Worm (Caenorhabditis elegans) whole organism, midembryonic: ENCODE measurements around the gene emc-5.

Experiments used
- T22C8.4 ChIP-seq: fragments of 200-800 bp; sonication (Bioruptor generic); IDR thresholded peaks from 2 replicates; pipeline ENCODE4 v1.3.6; 2022; ENCODE audit warnings: missing genetic modification characterization, missing compliant biosample characterization
- cog-1 ChIP-seq: sonication (generic microtip); optimal IDR thresholded peaks from 2 replicates; lab custom pipeline; 2016; ENCODE audit warnings: missing genetic modification characterization, missing compliant biosample characterization
- flt-1 ChIP-seq: fragments of 200-800 bp; sonication (Bioruptor generic); IDR thresholded peaks from 2 replicates; pipeline ENCODE4 v1.3.6; 2022; ENCODE audit warnings: missing genetic modification characterization, missing compliant biosample characterization
- klf-2 ChIP-seq: fragments of 200-800 bp; sonication (Bioruptor generic); conservative IDR thresholded peaks from 2 replicates; pipeline ENCODE4 v1.3.6; 2022; ENCODE audit warnings: missing genetic modification reagents, missing genetic modification characterization, missing compliant biosample characterization
- med-1 ChIP-seq: sonication (generic microtip); optimal IDR thresholded peaks from 2 replicates; lab custom pipeline; 2017; ENCODE audit warnings: missing genetic modification characterization, mild to moderate bottlenecking, missing compliant biosample characterization, antibody characterized with exemption, missing genetic modification reagents; ENCODE audit not compliant: insufficient read depth
- ref-1 ChIP-seq: fragments of 200-800 bp; sonication (Bioruptor generic); conservative IDR thresholded peaks from 2 replicates; pipeline ENCODE4 v1.3.6; 2022; ENCODE audit warnings: missing genetic modification reagents, missing genetic modification characterization, missing compliant biosample characterization
- tab-1 ChIP-seq: fragments of 200-800 bp; sonication (Bioruptor generic); IDR thresholded peaks from 2 replicates; pipeline ENCODE4 v1.3.6; 2022; ENCODE audit warnings: missing genetic modification characterization, missing compliant biosample characterization
- ztf-23 ChIP-seq: fragments of 200-800 bp; sonication (Bioruptor generic); IDR thresholded peaks from 2 replicates; pipeline ENCODE4 v1.3.6; 2022; ENCODE audit warnings: missing genetic modification reagents, missing genetic modification characterization, missing compliant biosample characterization
- ztf-29 ChIP-seq: fragments of 200-800 bp; sonication (Bioruptor generic); IDR thresholded peaks from 2 replicates; pipeline ENCODE4 v1.3.6; 2022; ENCODE audit warnings: missing genetic modification reagents, missing genetic modification characterization, missing compliant biosample characterization

Gene emc-5

DNA sequence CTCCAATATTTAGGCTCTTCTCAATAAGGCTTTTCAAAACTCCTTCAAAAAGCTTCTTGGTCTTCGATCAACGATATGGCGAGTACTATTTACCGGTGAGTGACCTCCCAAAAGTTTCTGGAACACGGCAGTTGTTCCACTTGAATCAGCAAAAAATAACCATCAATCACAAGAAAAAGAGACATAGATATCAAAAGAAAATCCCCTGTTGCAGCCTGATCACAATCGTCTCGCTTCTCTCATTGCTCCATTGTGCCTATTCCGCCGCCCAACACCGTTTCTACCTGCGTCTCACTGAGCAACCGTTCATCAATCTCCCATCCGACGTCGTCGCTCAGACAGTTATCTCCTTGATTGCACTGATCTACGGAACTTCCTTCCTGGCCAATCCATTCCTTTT is at the start of gene emc-5:
Gene emc-5, plus strand, starts transcription at position 14 of the 400 bp plus-strand sequence.
- no peak for TF ChIP-seq flt-1
- TF ChIP-seq ztf-29 (GFP tag; lab: Robert Waterston, UW) = no peak
- TF ChIP-seq ref-1 = no peak
- no peak for TF ChIP-seq med-1

DNA sequence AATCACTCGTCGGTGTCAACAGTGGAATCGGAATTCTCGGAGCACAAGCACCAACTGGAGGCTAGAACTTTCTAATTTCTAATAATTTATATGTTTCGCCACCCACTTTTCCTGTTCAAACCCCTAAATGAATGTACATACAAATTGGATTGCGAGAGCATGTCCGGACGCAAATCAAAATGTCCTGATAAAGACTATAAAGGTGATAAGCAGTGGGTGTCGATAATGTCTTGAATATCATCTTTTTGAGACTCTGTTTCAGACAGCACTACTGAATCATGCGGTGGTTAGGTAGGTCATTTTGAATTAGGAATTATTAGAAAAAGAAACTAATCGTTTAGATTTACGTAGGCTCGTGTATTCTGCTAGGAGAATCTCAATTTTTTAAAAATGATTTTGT is 47.8 kb upstream of the emc-5 start, which contains the start of gene W02B12.1:
Gene W02B12.1, plus strand, starts transcription at position 269 of the 400 bp plus-strand sequence.
- TF ChIP-seq flt-1 (no peak), ref-1 (no peak), klf-2 (GFP tag; lab: Robert Waterston, UW) (no peak), tab-1 (GFP tag; lab: Robert Waterston, UW) (no peak), med-1 (no peak), ztf-29 (GFP tag; lab: Robert Waterston, UW) (no peak), ztf-23 (no peak), cog-1 (tag; lab: Kevin White, UChicago) (no peak), T22C8.4 (no peak)

- TF ChIP-seq med-1 (no peak), cog-1 (tag; lab: Kevin White, UChicago) (no peak), klf-2 (GFP tag; lab: Robert Waterston, UW) (no peak), ztf-29 (GFP tag; lab: Robert Waterston, UW) (no peak), flt-1 (no peak), ref-1 (no peak), tab-1 (GFP tag; lab: Robert Waterston, UW) (no peak), ztf-23 (no peak)
Measured at ce11 chrII:11450882-11451281, 45.7 kb upstream of the emc-5 start.

- no peak for TF ChIP-seq med-1
- no peak for TF ChIP-seq ztf-23
- TF ChIP-seq T22C8.4 = no peak
- TF ChIP-seq klf-2 (GFP tag; lab: Robert Waterston, UW) = no peak
- TF ChIP-seq tab-1 (GFP tag; lab: Robert Waterston, UW) = no peak
- no peak for TF ChIP-seq ztf-29 (GFP tag; lab: Robert Waterston, UW)
- TF ChIP-seq cog-1 (tag; lab: Kevin White, UChicago) = no peak
- no peak for TF ChIP-seq ref-1
- TF ChIP-seq flt-1 = no peak
Measured at ce11 chrII:11451738-11452137, 44.8 kb upstream of the emc-5 start.

DNA sequence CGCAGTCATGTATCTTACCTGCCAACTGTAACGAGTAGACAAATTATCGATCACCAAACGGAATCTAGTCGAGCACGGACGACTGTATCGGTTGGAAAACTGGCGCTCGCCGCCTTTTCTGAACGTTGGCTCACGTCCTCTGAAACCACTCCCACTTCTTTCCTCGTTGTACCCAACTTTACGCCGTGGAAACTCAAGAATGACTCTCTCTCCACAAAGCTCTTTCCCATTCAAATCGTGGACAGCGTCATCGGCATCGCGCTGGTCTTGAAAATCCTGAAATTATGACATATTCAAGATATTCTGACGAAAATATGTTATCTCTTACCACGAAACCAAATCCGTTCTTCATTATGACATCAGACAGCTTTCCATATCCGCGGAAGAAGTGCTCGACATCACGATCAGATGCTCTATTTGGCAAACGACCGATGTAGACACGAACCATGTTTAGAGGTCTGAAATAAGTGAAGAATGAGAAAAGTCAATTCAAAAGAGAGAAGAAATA is 44.0 kb upstream of the emc-5 start, which contains the start of gene rsp-2:
Gene rsp-2, minus strand, starts transcription at position 458 of the 508 bp plus-strand sequence.
- TF ChIP-seq cog-1 (tag; lab: Kevin White, UChicago) (no peak), ztf-23 (no peak), med-1 (no peak), klf-2 (GFP tag; lab: Robert Waterston, UW) (no peak), flt-1 (no peak), T22C8.4 (no peak), ztf-29 (GFP tag; lab: Robert Waterston, UW) (no peak), tab-1 (GFP tag; lab: Robert Waterston, UW) (no peak), ref-1 (no peak)

ce11 chrII:11453025-11453424 is 43.6 kb upstream of the emc-5 start, which contains the start of gene rsp-1:
Gene rsp-1, plus strand, starts transcription at chrII:11453362.
- TF ChIP-seq ztf-29 (GFP tag; lab: Robert Waterston, UW) = no peak
- no peak for TF ChIP-seq ref-1
- TF ChIP-seq klf-2 (GFP tag; lab: Robert Waterston, UW) = no peak
- peak; percentile 54; the same call in 1 of the 2 replicates for TF ChIP-seq tab-1 (GFP tag; lab: Robert Waterston, UW)
- peak; percentile 66; the same call in 1 of the 2 replicates for TF ChIP-seq flt-1
- peak; percentile 28 for TF ChIP-seq med-1
- TF ChIP-seq ztf-23 = peak; percentile 66
- peak; percentile 15 for TF ChIP-seq cog-1 (tag; lab: Kevin White, UChicago)
- TF ChIP-seq T22C8.4 = peak; percentile 72; the same call in 1 of the 2 replicates

- TF ChIP-seq med-1 = no peak
- no peak for TF ChIP-seq T22C8.4
- no peak for TF ChIP-seq cog-1 (tag; lab: Kevin White, UChicago)
- no peak for TF ChIP-seq klf-2 (GFP tag; lab: Robert Waterston, UW)
- no peak for TF ChIP-seq tab-1 (GFP tag; lab: Robert Waterston, UW)
- TF ChIP-seq ztf-23 = no peak
- TF ChIP-seq ref-1 = no peak
- TF ChIP-seq flt-1 = no peak
- no peak for TF ChIP-seq ztf-29 (GFP tag; lab: Robert Waterston, UW)
Measured at ce11 chrII:11453639-11454038, 42.9 kb upstream of the emc-5 start.

DNA sequence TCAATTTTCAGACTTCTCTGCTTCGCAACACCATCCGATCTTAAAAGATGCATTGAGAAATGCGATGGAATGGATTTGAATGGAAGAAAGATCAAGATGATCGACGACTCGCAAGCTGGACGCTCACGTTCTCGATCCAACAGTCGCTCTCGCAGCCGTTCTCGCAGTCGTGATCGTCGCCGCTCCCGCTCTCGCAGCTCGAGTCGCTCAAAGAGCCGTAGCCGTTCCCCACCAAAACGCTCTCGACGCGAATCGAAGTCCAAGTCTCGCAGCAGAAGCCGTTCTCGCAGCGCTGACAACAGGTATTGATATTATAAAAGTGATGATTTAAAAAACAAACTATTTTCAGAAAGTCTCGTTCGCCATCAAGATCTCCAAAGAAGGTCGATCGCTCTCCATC is 41.4 kb upstream of the emc-5 start:
- TF ChIP-seq ztf-23 (no peak), flt-1 (0 out of 2 replicates have a peak, but pooled peaks have one; percentile 44)

DNA sequence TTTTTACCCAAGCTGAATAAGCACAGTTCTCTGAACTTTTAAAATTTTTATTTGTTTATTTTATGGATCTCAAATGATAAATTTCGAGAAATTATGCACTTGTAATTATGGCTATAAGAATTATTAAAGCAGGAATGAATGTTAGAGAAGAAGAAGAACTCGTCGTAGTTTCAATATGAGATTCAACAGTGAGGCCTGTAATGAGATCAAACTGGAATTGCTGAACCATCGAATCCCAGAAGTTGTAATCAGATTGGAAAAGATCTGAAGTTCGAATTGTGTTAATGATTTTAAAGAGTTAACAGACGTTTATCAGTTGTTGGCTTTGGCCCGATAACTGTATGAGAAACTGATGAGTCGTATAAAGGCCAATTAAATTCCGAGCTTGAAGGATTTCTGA is 40.9 kb upstream of the emc-5 start:
- TF ChIP-seq med-1 (no peak), T22C8.4 (no peak), tab-1 (GFP tag; lab: Robert Waterston, UW) (no peak), cog-1 (tag; lab: Kevin White, UChicago) (no peak), klf-2 (GFP tag; lab: Robert Waterston, UW) (no peak), ref-1 (no peak), flt-1 (no peak), ztf-23 (no peak), ztf-29 (GFP tag; lab: Robert Waterston, UW) (no peak)

- TF ChIP-seq T22C8.4 (no peak), med-1 (no peak), tab-1 (GFP tag; lab: Robert Waterston, UW) (no peak), cog-1 (tag; lab: Kevin White, UChicago) (no peak), ztf-29 (GFP tag; lab: Robert Waterston, UW) (no peak), flt-1 (no peak), ztf-23 (no peak), ref-1 (no peak), klf-2 (GFP tag; lab: Robert Waterston, UW) (no peak)
Measured at ce11 chrII:11459883-11460282, 36.7 kb upstream of the emc-5 start.

ce11 chrII:11463899-11464298 is 32.7 kb upstream of the emc-5 start:
- TF ChIP-seq tab-1 (GFP tag; lab: Robert Waterston, UW) (no peak), flt-1 (no peak), T22C8.4 (no peak), ztf-29 (GFP tag; lab: Robert Waterston, UW) (no peak), cog-1 (tag; lab: Kevin White, UChicago) (no peak), klf-2 (GFP tag; lab: Robert Waterston, UW) (no peak), med-1 (no peak), ref-1 (no peak), ztf-23 (no peak)
